Fruit fly (Drosophila melanogaster): Measurements from ENCODE around the gene Pgant8.

Gene Pgant8

DNA sequence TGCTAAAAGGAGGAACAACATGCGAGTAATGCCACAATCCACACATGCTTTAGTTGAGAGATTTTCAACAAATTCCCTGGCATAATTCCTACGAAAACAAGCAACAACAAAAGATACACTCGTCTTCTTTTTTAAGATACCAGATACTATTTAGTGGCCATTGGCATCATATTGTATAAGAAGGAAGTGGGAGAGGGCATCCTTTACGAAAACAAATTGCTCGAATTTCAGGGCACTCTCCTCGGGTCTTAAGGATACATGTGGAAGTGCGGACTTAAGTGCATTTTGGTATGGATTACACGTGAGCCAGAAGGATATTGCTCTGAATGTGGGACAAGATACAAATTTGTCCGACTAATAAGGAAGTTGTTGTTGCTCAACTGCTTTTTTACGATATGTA lies 26.5 kb downstream of the Pgant8 start:
- TF ChIP-seq toe (GFP tag; optimal IDR thresholded peaks at IDR 0.05) (no peak), Crg-1 (GFP tag; optimal IDR thresholded peaks at IDR 0.05) (no peak), bab1 (GFP tag; optimal IDR thresholded peaks at IDR 0.05) (no peak), CG1620 (GFP tag; optimal IDR thresholded peaks at IDR 0.05) (no peak), CG12768 (GFP tag; optimal IDR thresholded peaks at IDR 0.05) (no peak), Hr96 (GFP tag; optimal IDR thresholded peaks at IDR 0.05) (no peak), Mnt (GFP tag; optimal IDR thresholded peaks at IDR 0.05) (no peak), cnc (optimal IDR thresholded peaks at IDR 0.05) (no peak)

DNA sequence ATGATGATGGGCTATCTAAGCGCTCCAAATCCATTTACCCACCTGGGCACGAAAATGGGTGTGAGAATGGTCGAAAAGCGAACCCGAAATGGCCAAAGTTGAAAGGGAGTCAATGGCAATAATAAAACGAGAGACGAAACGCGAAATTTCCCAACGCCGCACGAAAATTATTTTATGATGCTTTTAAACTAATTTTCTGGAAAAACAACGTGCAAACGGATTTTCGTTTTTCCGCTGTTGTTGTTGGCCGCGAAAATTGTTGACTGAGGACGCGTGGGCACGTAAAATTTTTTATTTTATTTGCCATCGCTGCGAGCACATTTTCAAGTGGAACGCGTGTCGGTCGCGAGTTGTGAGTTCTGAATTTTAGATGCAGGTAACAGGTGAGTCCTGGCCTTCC lies 27.5 kb downstream of the Pgant8 start:
- no peak for TF ChIP-seq CG11617 (GFP tag; optimal IDR thresholded peaks at IDR 0.05)
- TF ChIP-seq pad (GFP tag; optimal IDR thresholded peaks at IDR 0.05), result no peak

DNA sequence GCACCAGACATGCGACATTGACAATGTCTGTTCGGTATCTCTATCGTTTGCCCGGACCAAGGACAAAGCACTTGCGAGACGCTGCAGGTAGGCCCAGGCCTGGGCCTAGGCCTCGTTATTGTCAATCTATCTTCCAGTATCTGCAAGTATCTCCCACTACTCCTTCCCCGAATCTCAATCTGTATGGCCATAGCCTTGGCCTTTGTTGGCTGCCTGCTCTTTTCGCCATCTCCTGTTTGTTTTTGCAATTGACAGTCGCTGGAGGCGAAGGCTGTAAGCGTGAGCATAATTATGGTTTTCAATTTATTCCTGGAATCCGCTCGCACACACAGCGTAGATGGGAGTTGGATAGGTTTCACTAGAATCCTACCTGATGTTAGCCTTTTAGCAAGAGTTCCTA lies 28.4 kb downstream of the Pgant8 start:
- TF ChIP-seq Mnt (GFP tag; optimal IDR thresholded peaks at IDR 0.05) (no peak), CG1620 (GFP tag; optimal IDR thresholded peaks at IDR 0.05) (no peak), ovo (GFP tag; optimal IDR thresholded peaks at IDR 0.05) (no peak), CG12768 (GFP tag; optimal IDR thresholded peaks at IDR 0.05) (no peak)

DNA sequence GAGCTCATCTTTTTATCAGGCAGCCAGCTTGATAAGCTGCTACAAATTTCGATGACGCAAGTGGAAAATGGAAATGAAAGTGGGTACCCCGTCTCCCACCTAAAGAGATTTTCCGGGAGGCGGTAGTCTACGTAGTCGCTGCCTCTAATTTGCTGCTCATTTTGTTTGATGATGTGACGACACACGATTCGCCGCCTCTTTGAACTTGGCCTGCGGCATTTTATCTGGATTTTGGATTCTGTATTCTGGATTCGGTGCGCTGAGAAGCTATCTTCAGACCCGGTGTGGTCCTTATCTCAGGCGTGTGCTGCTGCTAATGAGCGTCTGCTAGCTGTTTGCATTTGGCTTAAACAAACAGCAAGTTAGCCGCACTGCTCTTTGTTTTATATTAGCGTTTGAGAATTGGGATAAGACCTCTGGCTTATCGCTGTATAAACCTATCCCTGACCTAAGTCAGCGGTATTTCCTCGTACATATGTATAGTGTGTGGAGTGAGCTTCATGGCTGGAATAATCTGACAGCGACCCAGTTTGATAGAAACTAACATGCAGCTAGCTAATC lies 30.3 kb downstream of the Pgant8 start:
- TF ChIP-seq CG14711 (tag; optimal IDR thresholded peaks at IDR 0.05), result no peak
- TF ChIP-seq CG12768 (GFP tag; optimal IDR thresholded peaks at IDR 0.05), result peak; percentile 57
- peak; percentile 37 for TF ChIP-seq ovo (GFP tag; optimal IDR thresholded peaks at IDR 0.05)
- no peak for TF ChIP-seq cnc (optimal IDR thresholded peaks at IDR 0.05)
- peak; percentile 64 for TF ChIP-seq kay (GFP tag; ENCODE audit: borderline replicate concordance)
- peak; percentile 32 for TF ChIP-seq Crg-1 (GFP tag; optimal IDR thresholded peaks at IDR 0.05)
- peak; percentile 50 for TF ChIP-seq Clk (GFP tag; optimal IDR thresholded peaks at IDR 0.05)
- peak; percentile 28 for TF ChIP-seq Hr96 (GFP tag; optimal IDR thresholded peaks at IDR 0.05)
- peak; percentile 50 for TF ChIP-seq CG33017 (tag; optimal IDR thresholded peaks at IDR 0.05)
- TF ChIP-seq toe (GFP tag; optimal IDR thresholded peaks at IDR 0.05), result peak; percentile 15
- peak; percentile 7 for TF ChIP-seq tj (GFP tag; optimal IDR thresholded peaks at IDR 0.05)
- peak; percentile 80 for TF ChIP-seq CG7045 (GFP tag; optimal IDR thresholded peaks at IDR 0.05)
- TF ChIP-seq CG7101 (tag; optimal IDR thresholded peaks at IDR 0.05), result peak; percentile 56
- peak; percentile 76 for TF ChIP-seq cic (GFP tag; optimal IDR thresholded peaks at IDR 0.05)
- peak; percentile 44 for TF ChIP-seq CG5204 (GFP tag; optimal IDR thresholded peaks at IDR 0.05)
- peak; percentile 56 for TF ChIP-seq Mnt (GFP tag; optimal IDR thresholded peaks at IDR 0.05)
- peak; percentile 23 for TF ChIP-seq pad (GFP tag; optimal IDR thresholded peaks at IDR 0.05)
- TF ChIP-seq bab1 (GFP tag; optimal IDR thresholded peaks at IDR 0.05), result no peak
- TF ChIP-seq CG11617 (GFP tag; optimal IDR thresholded peaks at IDR 0.05), result peak; percentile 67
- TF ChIP-seq CG1620 (GFP tag; optimal IDR thresholded peaks at IDR 0.05), result peak; percentile 52

DNA sequence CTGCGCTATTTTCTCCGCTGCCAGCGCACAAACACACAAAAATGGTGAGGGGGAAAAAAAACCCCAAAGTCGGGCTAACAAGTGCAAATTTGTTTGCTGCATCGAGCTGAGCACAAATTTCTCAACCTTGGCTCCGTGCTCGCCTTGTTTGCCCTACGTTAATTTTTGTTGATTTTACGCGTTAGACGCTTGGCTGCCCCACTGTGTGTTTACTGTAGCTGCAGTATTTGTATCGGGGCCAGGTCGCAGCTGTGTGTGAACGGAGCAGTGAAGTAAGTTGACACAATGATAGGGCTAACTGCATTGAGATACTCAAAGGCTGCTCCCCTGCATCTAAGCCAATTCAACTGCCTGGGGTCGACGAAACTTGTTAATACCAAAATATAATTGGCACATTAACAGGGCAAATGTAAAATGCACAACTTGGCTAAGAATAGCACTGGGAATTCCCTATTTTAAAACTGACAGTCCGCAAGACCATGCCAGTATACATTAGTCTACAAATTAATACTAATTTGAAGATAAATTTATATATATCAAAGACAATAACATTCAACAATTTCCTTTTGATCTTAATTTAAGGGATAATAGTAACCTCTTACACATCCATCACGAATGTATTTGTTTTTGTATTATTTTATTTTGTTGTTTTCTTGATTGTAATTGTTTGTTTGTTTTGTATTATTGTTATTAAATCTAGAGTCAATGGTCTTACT lies 32.3 kb downstream of the Pgant8 start, which contains the start of gene CG42571:
TSS of gene CG42571 (plus strand) at position 666 of the 716 bp plus-strand sequence.
- TF ChIP-seq CG14711 (tag; optimal IDR thresholded peaks at IDR 0.05) (no peak), CG12768 (GFP tag; optimal IDR thresholded peaks at IDR 0.05) (peak; percentile 36), Mnt (GFP tag; optimal IDR thresholded peaks at IDR 0.05) (peak; percentile 27), Clk (GFP tag; optimal IDR thresholded peaks at IDR 0.05) (no peak), toe (GFP tag; optimal IDR thresholded peaks at IDR 0.05) (no peak), kay (GFP tag; ENCODE audit: borderline replicate concordance) (peak; percentile 44), pad (GFP tag; optimal IDR thresholded peaks at IDR 0.05) (peak; percentile 18), CG7101 (tag; optimal IDR thresholded peaks at IDR 0.05) (no peak), cnc (optimal IDR thresholded peaks at IDR 0.05) (no peak), ovo (GFP tag; optimal IDR thresholded peaks at IDR 0.05) (peak; percentile 46), CG1620 (GFP tag; optimal IDR thresholded peaks at IDR 0.05) (peak; percentile 24), tj (GFP tag; optimal IDR thresholded peaks at IDR 0.05) (no peak), CG7045 (GFP tag; optimal IDR thresholded peaks at IDR 0.05) (peak; percentile 15), CG11617 (GFP tag; optimal IDR thresholded peaks at IDR 0.05) (peak; percentile 12), cic (GFP tag; optimal IDR thresholded peaks at IDR 0.05) (peak; percentile 8), Crg-1 (GFP tag; optimal IDR thresholded peaks at IDR 0.05) (peak; percentile 50)

DNA sequence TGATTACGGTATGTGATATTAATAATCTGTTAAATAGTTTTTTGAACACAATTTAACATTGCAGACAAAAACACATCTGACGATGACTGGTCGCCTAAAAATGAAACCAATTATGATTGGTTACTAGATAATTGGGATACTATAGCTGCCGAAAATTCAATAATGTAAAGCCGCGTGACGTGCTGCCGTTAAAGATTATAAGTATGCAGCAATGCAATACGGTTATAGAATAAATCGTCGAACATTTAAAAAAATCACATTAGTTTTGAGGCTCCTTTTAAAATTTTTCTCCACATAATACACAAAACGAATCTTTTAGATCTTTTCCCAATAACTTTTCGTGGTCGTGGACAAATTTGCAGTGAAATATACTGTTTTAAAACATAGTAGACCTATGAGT lies 33.8 kb downstream of the Pgant8 start, which contains the start of gene CG42570:
TSS of gene CG42570 (plus strand) at position 301 of the 400 bp plus-strand sequence.
- no peak for TF ChIP-seq CG7045 (GFP tag; optimal IDR thresholded peaks at IDR 0.05)
- TF ChIP-seq kay (GFP tag; ENCODE audit: borderline replicate concordance), result no peak
- TF ChIP-seq ovo (GFP tag; optimal IDR thresholded peaks at IDR 0.05), result no peak
- TF ChIP-seq toe (GFP tag; optimal IDR thresholded peaks at IDR 0.05), result no peak
- TF ChIP-seq Mnt (GFP tag; optimal IDR thresholded peaks at IDR 0.05), result no peak
- TF ChIP-seq CG5204 (GFP tag; optimal IDR thresholded peaks at IDR 0.05), result no peak
- TF ChIP-seq cnc (optimal IDR thresholded peaks at IDR 0.05), result no peak
- no peak for TF ChIP-seq CG11617 (GFP tag; optimal IDR thresholded peaks at IDR 0.05)
- no peak for TF ChIP-seq Hr96 (GFP tag; optimal IDR thresholded peaks at IDR 0.05)
- TF ChIP-seq CG12768 (GFP tag; optimal IDR thresholded peaks at IDR 0.05), result no peak
- TF ChIP-seq cic (GFP tag; optimal IDR thresholded peaks at IDR 0.05), result no peak
- TF ChIP-seq CG7101 (tag; optimal IDR thresholded peaks at IDR 0.05), result no peak
- TF ChIP-seq bab1 (GFP tag; optimal IDR thresholded peaks at IDR 0.05), result no peak
- no peak for TF ChIP-seq Crg-1 (GFP tag; optimal IDR thresholded peaks at IDR 0.05)
- no peak for TF ChIP-seq CG14711 (tag; optimal IDR thresholded peaks at IDR 0.05)
- no peak for TF ChIP-seq CG1620 (GFP tag; optimal IDR thresholded peaks at IDR 0.05)
- no peak for TF ChIP-seq CG33017 (tag; optimal IDR thresholded peaks at IDR 0.05)
- TF ChIP-seq pad (GFP tag; optimal IDR thresholded peaks at IDR 0.05), result no peak
